Worm (Caenorhabditis elegans): ENCODE measurements around the gene nkb-3.

nkb-3 gene

DNA sequence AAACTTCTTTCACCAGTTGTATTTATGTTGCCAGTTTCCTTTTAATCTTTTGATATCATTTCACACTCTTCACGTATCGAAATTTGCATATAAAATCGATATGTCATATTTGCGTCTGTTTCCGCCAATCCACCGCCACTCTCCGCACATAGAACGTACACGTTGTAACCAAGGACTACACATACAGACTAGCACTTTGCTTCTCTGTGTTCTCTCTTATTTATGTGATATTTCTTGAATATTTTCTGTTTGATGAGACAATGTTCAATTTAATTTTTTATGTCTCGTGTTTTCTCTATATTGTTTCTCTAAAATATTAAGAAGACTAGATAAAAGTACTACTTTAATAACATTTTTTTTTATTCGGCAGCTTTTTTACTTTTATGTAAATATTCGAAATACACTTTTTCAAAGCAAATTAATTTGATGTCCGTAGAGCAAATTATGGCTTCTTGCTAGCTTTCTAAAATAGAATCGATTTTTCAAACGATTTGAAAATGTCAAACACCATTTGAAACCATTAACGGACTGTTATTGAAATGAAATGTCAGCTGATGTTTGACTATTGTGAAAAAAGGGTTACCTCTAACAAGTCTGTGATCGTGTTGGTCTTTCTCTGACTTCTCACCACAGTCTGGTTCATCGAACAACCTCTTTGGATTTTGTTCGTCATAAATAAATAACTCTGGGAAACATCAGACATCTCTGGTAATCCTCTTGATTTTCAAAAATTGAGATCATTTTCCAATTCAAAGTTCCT lies 17.4 kb downstream of the nkb-3 start (continued):
- no peak for TF ChIP-seq efl-3 (GFP tag; optimal IDR thresholded peaks at IDR 0.05)
- no peak for TF ChIP-seq snpc-4 (tag; optimal IDR thresholded peaks at IDR 0.05)
- TF ChIP-seq sup-37 (GFP tag; optimal IDR thresholded peaks at IDR 0.05), result no peak
- TF ChIP-seq vab-15 (tag; optimal IDR thresholded peaks at IDR 0.05), result no peak
- no peak for TF ChIP-seq pag-3 (tag; optimal IDR thresholded peaks at IDR 0.05; ENCODE audit: borderline replicate concordance, insufficient read depth)
- no peak for TF ChIP-seq elt-2 (tag; optimal IDR thresholded peaks at IDR 0.05)
- no peak for TF ChIP-seq pax-3 (tag; optimal IDR thresholded peaks at IDR 0.05)
- TF ChIP-seq efl-1 (optimal IDR thresholded peaks at IDR 0.05), result no peak
- peak in 1 of 2 experiments; percentile 29 for TF ChIP-seq efl-1 (GFP tag; optimal IDR thresholded peaks at IDR 0.05 in 1 of 2)
- no peak for TF ChIP-seq lsy-2 (tag; optimal IDR thresholded peaks at IDR 0.05)
- TF ChIP-seq nhr-20 (tag; optimal IDR thresholded peaks at IDR 0.05), result peak; percentile 5
- peak; percentile 60 for TF ChIP-seq nhr-19 (GFP tag; conservative IDR thresholded peaks at IDR 0.05)
- TF ChIP-seq zip-4 (GFP tag; optimal IDR thresholded peaks at IDR 0.05), result no peak
- TF ChIP-seq snu-23 (GFP tag; optimal IDR thresholded peaks at IDR 0.05), result peak; percentile 3
- no peak for TF ChIP-seq hlh-17 (GFP tag; optimal IDR thresholded peaks at IDR 0.05; ENCODE audit: borderline replicate concordance)
- TF ChIP-seq unc-98 (GFP tag; IDR thresholded peaks at IDR 0.05), result no peak
- no peak for TF ChIP-seq nhr-47 (tag; optimal IDR thresholded peaks at IDR 0.05)
- TF ChIP-seq dpl-1 (GFP tag; optimal IDR thresholded peaks at IDR 0.05), result no peak
- no peak for TF ChIP-seq ztf-11 (tag; optimal IDR thresholded peaks at IDR 0.05)
- TF ChIP-seq elt-3 (tag; optimal IDR thresholded peaks at IDR 0.05), result no peak
- no peak for TF ChIP-seq mef-2 (tag; optimal IDR thresholded peaks at IDR 0.05)
- no peak for TF ChIP-seq unc-30 (tag; optimal IDR thresholded peaks at IDR 0.05)

DNA sequence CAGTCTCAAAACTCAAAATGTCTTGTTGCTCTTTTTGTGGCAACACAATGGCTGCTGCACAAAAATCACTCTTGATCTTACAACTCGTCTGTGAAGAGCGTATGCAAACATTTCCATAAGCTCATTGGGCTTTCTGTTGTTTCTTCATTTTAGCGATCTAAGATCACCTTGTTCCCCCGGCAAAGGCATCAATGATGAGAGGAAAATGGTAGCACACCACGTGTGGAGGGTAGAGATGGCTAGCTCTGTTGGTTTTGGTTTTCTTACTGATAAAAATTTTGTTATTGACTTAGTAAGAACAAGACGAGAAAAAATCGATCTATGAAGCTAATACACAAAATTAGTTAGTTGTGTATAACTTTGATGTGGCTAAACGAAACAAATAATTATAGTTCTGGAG lies 22.4 kb downstream of the nkb-3 start:
- peak; percentile 21 for TF ChIP-seq lin-14 (GFP tag; optimal IDR thresholded peaks at IDR 0.05)
- TF ChIP-seq lin-35 (GFP tag; optimal IDR thresholded peaks at IDR 0.05), result peak in 1 of 2 experiments; percentile 34
- TF ChIP-seq nhr-71 (tag; optimal IDR thresholded peaks at IDR 0.05), result peak; percentile 58
- no peak for TF ChIP-seq efl-1 (optimal IDR thresholded peaks at IDR 0.05)
- TF ChIP-seq efl-1 (GFP tag; optimal IDR thresholded peaks at IDR 0.05 in 1 of 2), result peak in 1 of 2 experiments; percentile 10
- no peak for TF ChIP-seq rnt-1 (tag; optimal IDR thresholded peaks at IDR 0.05)
- peak; percentile 68 for TF ChIP-seq nhr-77 (tag; optimal IDR thresholded peaks at IDR 0.05)

DNA sequence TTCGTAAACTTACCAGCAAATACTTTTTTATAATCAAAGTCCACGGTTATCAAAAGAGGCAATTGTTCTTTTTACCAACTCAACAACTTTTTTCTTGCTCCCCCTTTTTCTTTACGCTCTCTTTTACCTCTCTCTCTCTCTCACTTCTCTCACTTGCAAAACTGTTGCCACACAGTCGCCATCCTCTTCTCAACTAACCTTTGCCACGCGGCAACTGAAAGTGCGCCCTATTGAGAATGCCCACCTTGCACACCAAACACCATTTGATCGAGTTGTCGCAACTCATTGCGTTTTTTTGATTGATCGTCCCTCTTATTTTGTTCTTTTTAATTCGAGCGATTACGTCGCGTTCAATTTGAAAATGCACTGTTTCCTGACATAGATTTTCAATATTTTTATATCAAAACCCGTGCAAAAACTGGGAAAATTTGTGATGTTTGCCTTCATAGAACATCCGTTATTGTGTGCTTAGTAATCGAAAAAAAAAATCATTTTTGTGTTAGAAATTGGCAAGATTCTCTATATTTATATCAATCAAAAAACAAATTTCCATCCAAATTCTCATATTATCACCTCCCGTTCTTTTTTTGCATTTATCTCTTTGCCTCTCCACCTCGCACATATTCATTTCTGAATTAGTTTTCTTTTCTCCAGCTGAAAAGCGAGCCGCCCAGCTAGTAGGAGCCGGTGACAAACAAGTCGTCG lies 23.5 kb downstream of the nkb-3 start, which contains the start of gene nhr-71:
nhr-71 (plus strand) TSS at position 655 of the 705 bp plus-strand sequence.
- peak; percentile 20 for TF ChIP-seq snu-23 (GFP tag; optimal IDR thresholded peaks at IDR 0.05)
- no peak for TF ChIP-seq isw-1 (GFP tag; IDR thresholded peaks at IDR 0.05)
- peak; percentile 66 for TF ChIP-seq nhr-71 (tag; optimal IDR thresholded peaks at IDR 0.05)
- TF ChIP-seq nhr-20 (tag; optimal IDR thresholded peaks at IDR 0.05), result peak; percentile 26
- no peak for TF ChIP-seq zag-1 (tag; optimal IDR thresholded peaks at IDR 0.05)
- TF ChIP-seq mef-2 (tag; optimal IDR thresholded peaks at IDR 0.05), result no peak
- TF ChIP-seq nhr-28 (tag; optimal IDR thresholded peaks at IDR 0.05), result no peak
- peak in 1 of 2 experiments; percentile 2 for TF ChIP-seq mdl-1 (tag; optimal IDR thresholded peaks at IDR 0.05)

DNA sequence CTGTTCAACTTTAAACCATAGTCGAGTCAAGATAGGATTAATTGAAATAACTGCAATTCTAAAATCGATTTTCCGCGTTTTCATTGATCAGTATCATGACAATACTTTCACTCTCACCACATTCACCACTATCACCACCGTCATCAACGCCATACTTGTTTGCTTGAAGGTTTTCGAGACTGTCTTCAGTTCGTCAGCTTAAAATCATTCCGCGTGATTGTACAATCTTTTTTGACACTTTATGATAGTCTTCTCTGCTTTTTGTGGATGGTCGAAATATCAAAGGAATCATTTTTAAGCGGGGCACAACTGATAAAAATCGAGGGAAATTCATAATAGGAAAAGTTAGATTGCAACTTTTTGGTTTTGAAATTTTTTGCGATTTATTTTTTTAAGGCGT lies 24.1 kb downstream of the nkb-3 start:
- TF ChIP-seq elt-2 (tag; optimal IDR thresholded peaks at IDR 0.05), result peak; percentile 52
- TF ChIP-seq fos-1 (tag; optimal IDR thresholded peaks at IDR 0.05), result no peak
